Worm (Caenorhabditis elegans) whole organism, mixed stage, embryonic: ENCODE data around the gene tag-151.

Experiments used
- ceh-83 ChIP-seq: fragments of 200-800 bp; sonication (Bioruptor generic); optimal IDR thresholded peaks from 2 replicates; lab custom pipeline; 2018; ENCODE audit warnings: mild to moderate bottlenecking, missing genetic modification characterization, missing compliant biosample characterization
- mab-5 ChIP-seq: fragments of 150-350 bp; optimal IDR thresholded peaks from 2 replicates; lab custom pipeline; 2014; ENCODE audit warnings: missing biosample characterization, missing genetic modification characterization
- nhr-237 ChIP-seq: fragments of 150-350 bp; optimal IDR thresholded peaks from 2 replicates; lab custom pipeline; 2014; ENCODE audit warnings: missing biosample characterization, missing genetic modification characterization
- nhr-28 ChIP-seq: fragments of 150-350 bp; optimal IDR thresholded peaks from 2 replicates; lab custom pipeline; 2014; ENCODE audit warnings: missing biosample characterization, missing genetic modification characterization
- snpc-4 ChIP-seq: fragments of 150-350 bp; optimal IDR thresholded peaks from 2 replicates; lab custom pipeline; 2014; ENCODE audit warnings: missing biosample characterization, missing genetic modification characterization
- unc-62 ChIP-seq: fragments of 150-350 bp; optimal IDR thresholded peaks from 2 replicates; lab custom pipeline; 2014; ENCODE audit warnings: missing biosample characterization, missing genetic modification reagents, missing genetic modification characterization
- ztf-11 ChIP-seq: fragments of 150-350 bp; optimal IDR thresholded peaks from 2 replicates; lab custom pipeline; 2014; ENCODE audit warnings: missing biosample characterization, missing genetic modification characterization

- TF ChIP-seq snpc-4: no peak
- TF ChIP-seq nhr-28 (tag; lab: Kevin White, UChicago): no peak
- no peak for TF ChIP-seq ceh-83 (GFP tag; lab: Kevin White, UChicago)
- TF ChIP-seq ztf-11 (tag; lab: Kevin White, UChicago): no peak
- no peak for TF ChIP-seq mab-5 (tag; lab: Kevin White, UChicago)
- TF ChIP-seq nhr-237 (tag; lab: Kevin White, UChicago): no peak
- TF ChIP-seq unc-62 (GFP tag; lab: Kevin White, UChicago): no peak
These were observed 7.1 kb upstream of the tag-151 start for ce11 chrII:4703011-4703410.
